Fruit fly (Drosophila melanogaster) whole organism, embryonic: ENCODE measurements around the gene CG9328.

Source experiments
- Aef1 ChIP-seq: fragments of 200-800 bp; sonication (Bioruptor generic); IDR thresholded peaks from 3 replicates; pipeline ENCODE4 v1.3.6; 2022; ENCODE audit warnings: missing biosample characterization, missing genetic modification characterization
- Atf-2 ChIP-seq: fragments of 200-800 bp; sonication (Bioruptor generic); optimal IDR thresholded peaks from 2 replicates; lab custom pipeline; 2016; ENCODE audit warnings: missing biosample characterization, missing genetic modification characterization
- B-H1 ChIP-seq: fragments of 200-800 bp; sonication (Bioruptor generic); IDR thresholded peaks from 3 replicates; pipeline ENCODE4 v1.3.6; 2022; ENCODE audit warnings: missing biosample characterization, missing genetic modification characterization
- Bgb ChIP-seq: fragments of 200-800 bp; sonication (Bioruptor generic); IDR thresholded peaks from 2 replicates; pipeline ENCODE4 v1.3.6; 2022; ENCODE audit warnings: missing biosample characterization, missing genetic modification characterization; ENCODE audit not compliant: partially characterized antibody
- Bteb2 ChIP-seq: fragments of 200-800 bp; sonication (Bioruptor generic); optimal IDR thresholded peaks from 2 replicates; lab custom pipeline; 2016; ENCODE audit warnings: missing biosample characterization, missing genetic modification characterization
- CG10959 ChIP-seq: fragments of 200-800 bp; sonication (Bioruptor generic); IDR thresholded peaks from 2 replicates; pipeline ENCODE4 v1.3.6; 2022; ENCODE audit warnings: missing biosample characterization, missing genetic modification characterization
- CG11093 ChIP-seq: fragments of 200-800 bp; sonication (Bioruptor generic); IDR thresholded peaks from 3 replicates; pipeline ENCODE4 v1.3.6; 2022; ENCODE audit warnings: missing biosample characterization, missing genetic modification characterization
- CG12071 ChIP-seq: fragments of 200-800 bp; sonication (Bioruptor generic); optimal IDR thresholded peaks from 3 replicates; lab custom pipeline; 2018; ENCODE audit warnings: missing biosample characterization, mild to moderate bottlenecking, missing genetic modification characterization
- CG12155 ChIP-seq: fragments of 200-800 bp; sonication (Bioruptor generic); optimal IDR thresholded peaks from 3 replicates; lab custom pipeline; 2016; ENCODE audit warnings: missing biosample characterization, missing genetic modification characterization
- CG12744 ChIP-seq: fragments of 200-800 bp; sonication (Bioruptor generic); optimal IDR thresholded peaks from 2 replicates; lab custom pipeline; 2016; ENCODE audit warnings: missing biosample characterization, missing genetic modification characterization
- CG14050 ChIP-seq: fragments of 200-800 bp; sonication (Bioruptor generic); IDR thresholded peaks from 3 replicates; pipeline ENCODE4 v1.3.6; 2022; ENCODE audit warnings: missing biosample characterization, missing genetic modification characterization
- CG15269 ChIP-seq: fragments of 200-800 bp; sonication (Bioruptor generic); optimal IDR thresholded peaks from 2 replicates; lab custom pipeline; 2018; ENCODE audit warnings: missing biosample characterization, mild to moderate bottlenecking, missing genetic modification characterization, moderate library complexity
- CG17359 ChIP-seq: fragments of 200-800 bp; sonication (Bioruptor generic); optimal IDR thresholded peaks from 3 replicates; lab custom pipeline; 2018; ENCODE audit warnings: missing biosample characterization, mild to moderate bottlenecking, missing genetic modification characterization, moderate library complexity
- CG32532 ChIP-seq: fragments of 200-800 bp; sonication (Bioruptor generic); IDR thresholded peaks from 2 replicates; pipeline ENCODE4 v1.3.6; 2022; ENCODE audit warnings: missing biosample characterization, missing genetic modification characterization
- CG3838 ChIP-seq: fragments of 200-800 bp; sonication (Bioruptor generic); optimal IDR thresholded peaks from 3 replicates; lab custom pipeline; 2016; ENCODE audit warnings: missing biosample characterization, missing genetic modification characterization
- CG43689 ChIP-seq: fragments of 200-800 bp; sonication (Bioruptor generic); IDR thresholded peaks from 2 replicates; pipeline ENCODE4 v1.3.6; 2022; ENCODE audit warnings: missing biosample characterization, missing genetic modification characterization
- CG5180 ChIP-seq: fragments of 200-800 bp; sonication (Bioruptor generic); optimal IDR thresholded peaks from 3 replicates; lab custom pipeline; 2017; ENCODE audit warnings: missing biosample characterization, missing genetic modification characterization, mild to moderate bottlenecking, moderate library complexity, missing genetic modification reagents
- CG7556 ChIP-seq: fragments of 200-800 bp; sonication (Bioruptor generic); optimal IDR thresholded peaks from 2 replicates; lab custom pipeline; 2017; ENCODE audit warnings: missing biosample characterization, mild to moderate bottlenecking, missing genetic modification characterization
- CG8281 ChIP-seq: fragments of 200-800 bp; sonication (Bioruptor generic); optimal IDR thresholded peaks from 2 replicates; lab custom pipeline; 2018; ENCODE audit warnings: missing biosample characterization, mild to moderate bottlenecking, missing genetic modification characterization, moderate library complexity
- CG9727 ChIP-seq: fragments of 200-800 bp; sonication (Bioruptor generic); optimal IDR thresholded peaks from 3 replicates; lab custom pipeline; 2017; ENCODE audit warnings: missing biosample characterization, mild to moderate bottlenecking, missing genetic modification characterization
- Deaf1 ChIP-seq: fragments of 200-800 bp; optimal IDR thresholded peaks from 3 replicates; lab custom pipeline; 2019; ENCODE audit warnings: missing biosample characterization, mild to moderate bottlenecking, missing genetic modification characterization, moderate library complexity
- HLH3B ChIP-seq: fragments of 200-800 bp; sonication (Bioruptor generic); IDR thresholded peaks from 2 replicates; pipeline ENCODE4 v1.3.6; 2022; ENCODE audit warnings: missing biosample characterization, missing genetic modification characterization
- HmgD ChIP-seq: fragments of 200-800 bp; sonication (Bioruptor generic); optimal IDR thresholded peaks from 3 replicates; lab custom pipeline; 2016; ENCODE audit warnings: missing biosample characterization, missing genetic modification characterization
- Hsf ChIP-seq: fragments of 200-800 bp; sonication (Bioruptor generic); optimal IDR thresholded peaks from 3 replicates; lab custom pipeline; 2016; ENCODE audit warnings: missing biosample characterization, missing genetic modification characterization
- Nf-YC ChIP-seq: fragments of 200-800 bp; optimal IDR thresholded peaks from 3 replicates; lab custom pipeline; 2019; ENCODE audit warnings: missing biosample characterization, mild to moderate bottlenecking, missing genetic modification characterization, moderate library complexity
- Sox102F ChIP-seq: fragments of 200-800 bp; sonication (Bioruptor generic); optimal IDR thresholded peaks from 2 replicates; lab custom pipeline; 2018; ENCODE audit warnings: missing biosample characterization, mild to moderate bottlenecking, missing genetic modification characterization, moderate library complexity
- ci ChIP-seq: fragments of 200-800 bp; sonication (Bioruptor generic); IDR thresholded peaks from 3 replicates; pipeline ENCODE4 v1.3.6; 2022; ENCODE audit warnings: missing biosample characterization, missing genetic modification characterization
- croc ChIP-seq: fragments of 200-800 bp; sonication (Bioruptor generic); conservative IDR thresholded peaks from 3 replicates; pipeline ENCODE4 v1.3.6; 2022; ENCODE audit warnings: missing biosample characterization, missing genetic modification characterization
- dysf ChIP-seq: fragments of 200-800 bp; sonication (Bioruptor generic); IDR thresholded peaks from 3 replicates; pipeline ENCODE4 v1.3.6; 2022; ENCODE audit warnings: missing biosample characterization, missing genetic modification characterization
- gem ChIP-seq: fragments of 200-800 bp; sonication (Bioruptor generic); optimal IDR thresholded peaks from 2 replicates; lab custom pipeline; 2019; ENCODE audit warnings: missing biosample characterization, mild to moderate bottlenecking, missing genetic modification characterization, moderate library complexity
- hkb ChIP-seq, 2 experiments: fragments of 200-800 bp in 1 of 2; fragments of >200 bp in 1 of 2; sonication (Bioruptor generic) in 1 of 2; IDR thresholded peaks in 1 of 2; optimal IDR thresholded peaks in 1 of 2; 2 replicates each; pipeline versions ENCODE4 v1.3.6 to Lab custom; 2017 to 2022; ENCODE audit warnings: missing biosample characterization in 1 of 2, missing genetic modification characterization in 1 of 2
- jumu ChIP-seq: fragments of 200-800 bp; sonication (Bioruptor generic); optimal IDR thresholded peaks from 3 replicates; lab custom pipeline; 2016; ENCODE audit warnings: missing biosample characterization, missing genetic modification characterization
- ken ChIP-seq: fragments of 200-800 bp; sonication (Bioruptor generic); IDR thresholded peaks from 3 replicates; pipeline ENCODE4 v1.3.6; 2022; ENCODE audit warnings: missing biosample characterization, missing genetic modification characterization
- maf-S ChIP-seq: fragments of 200-800 bp; sonication (Bioruptor generic); optimal IDR thresholded peaks from 2 replicates; lab custom pipeline; 2016; ENCODE audit warnings: missing biosample characterization, missing genetic modification characterization
- mam ChIP-seq: fragments of 200-800 bp; sonication (Bioruptor generic); optimal IDR thresholded peaks from 3 replicates; lab custom pipeline; 2016; ENCODE audit warnings: missing biosample characterization, missing genetic modification characterization
- pan ChIP-seq, 4 experiments: fragments of >200 bp in 3 of 4; fragments of 200-800 bp in 1 of 4; sonication (Bioruptor generic) in 1 of 4; optimal IDR thresholded peaks in 3 of 4; IDR thresholded peaks in 1 of 4; 2 replicates each; pipeline versions ENCODE4 v1.3.6 to Lab custom; 2017 to 2022; ENCODE audit warnings: missing biosample characterization in 2 of 4, missing genetic modification characterization in 2 of 4, mixed read lengths in 1 of 4
- peb ChIP-seq: fragments of 200-800 bp; sonication (Bioruptor generic); IDR thresholded peaks from 2 replicates; pipeline ENCODE4 v1.3.6; 2022; ENCODE audit warnings: missing biosample characterization, missing genetic modification characterization
- pros ChIP-seq: fragments of 200-800 bp; sonication (Bioruptor generic); optimal IDR thresholded peaks from 3 replicates; lab custom pipeline; 2019; ENCODE audit warnings: missing biosample characterization, mild to moderate bottlenecking, missing genetic modification characterization, moderate library complexity
- pzg ChIP-seq: fragments of 200-800 bp; sonication (Bioruptor generic); optimal IDR thresholded peaks from 3 replicates; lab custom pipeline; 2018; ENCODE audit warnings: missing biosample characterization, mild to moderate bottlenecking, missing genetic modification characterization, moderate library complexity
- schlank ChIP-seq: fragments of 200-800 bp; sonication (Bioruptor generic); optimal IDR thresholded peaks from 2 replicates; lab custom pipeline; 2018; ENCODE audit warnings: missing biosample characterization, mild to moderate bottlenecking, missing genetic modification characterization
- sisA ChIP-seq: fragments of 200-800 bp; sonication (Bioruptor generic); IDR thresholded peaks from 2 replicates; pipeline ENCODE4 v1.3.6; 2022; ENCODE audit warnings: missing biosample characterization, missing genetic modification characterization
- tll ChIP-seq, 2 experiments: fragments of 200-800 bp in 1 of 2; fragments of >200 bp in 1 of 2; sonication (Bioruptor generic) in 1 of 2; optimal IDR thresholded peaks; 2 replicates each; lab custom pipeline; 2017 to 2019; ENCODE audit warnings: missing biosample characterization in 2 of 2, missing genetic modification characterization in 2 of 2, mild to moderate bottlenecking in 1 of 2, moderate library complexity in 1 of 2
- toy ChIP-seq: fragments of 200-800 bp; sonication (Bioruptor generic); IDR thresholded peaks from 2 replicates; pipeline ENCODE4 v1.3.6; 2022; ENCODE audit warnings: missing biosample characterization, missing genetic modification characterization
- trem ChIP-seq: fragments of 200-800 bp; optimal IDR thresholded peaks from 3 replicates; lab custom pipeline; 2019; ENCODE audit warnings: missing biosample characterization, mild to moderate bottlenecking, missing genetic modification characterization, moderate library complexity

The CG9328 gene

dm6 chr2L:20802839-20803238 lies 5.3 kb downstream of the CG9328 start (continued):
- peak; percentile 24 for TF ChIP-seq Bgb (GFP tag; lab: Robert Waterston, UW)
- no peak for TF ChIP-seq peb (GFP tag; lab: Robert Waterston, UW)
- 0 out of 3 replicates have a peak, but pooled peaks have one; percentile 49 for TF ChIP-seq ken (GFP tag; lab: Robert Waterston, UW)
- no peak for TF ChIP-seq CG10959
- TF ChIP-seq pzg = no peak
- no peak for TF ChIP-seq Deaf1
- no peak for TF ChIP-seq trem (tag; lab: Kevin White, UChicago)
- TF ChIP-seq Sox102F = peak; percentile 8
- no peak for TF ChIP-seq CG11093 (GFP tag; lab: Robert Waterston, UW)
- no peak for TF ChIP-seq Aef1 (GFP tag; lab: Robert Waterston, UW)
- no peak for TF ChIP-seq CG12071 (GFP tag; lab: Kevin White, UChicago)
- TF ChIP-seq croc = no peak
- no peak for TF ChIP-seq CG12744 (GFP tag; lab: Kevin White, UChicago)
- no peak for TF ChIP-seq CG14050 (GFP tag; lab: Robert Waterston, UW)
- TF ChIP-seq CG32532 (GFP tag; lab: Robert Waterston, UW) = no peak
- no peak for TF ChIP-seq CG15269 (tag; lab: Kevin White, UChicago)
- TF ChIP-seq sisA = peak; percentile 40
- no peak for TF ChIP-seq toy (GFP tag; lab: Robert Waterston, UW)
- no peak for TF ChIP-seq tll (GFP tag; optimal IDR thresholded peaks at IDR 0.05; lab: Kevin White, UChicago)
- TF ChIP-seq pan (optimal IDR thresholded peaks at IDR 0.05; lab: Kevin White, UChicago) = no peak
- TF ChIP-seq pan (GFP tag; optimal IDR thresholded peaks at IDR 0.05 in 1 of 2, IDR thresholded peaks at IDR 0.05 in 1 of 2) = peak in 1 of 2 experiments; percentile 7
- TF ChIP-seq CG9727 (GFP tag; lab: Kevin White, UChicago) = no peak
- TF ChIP-seq hkb (optimal IDR thresholded peaks at IDR 0.05; lab: Kevin White, UChicago) = no peak
- TF ChIP-seq hkb (GFP tag; IDR thresholded peaks at IDR 0.05; lab: Robert Waterston, UW) = peak; percentile 20; the same call in 1 of the 2 replicates
- TF ChIP-seq CG12155 (GFP tag; lab: Kevin White, UChicago) = no peak
- no peak for TF ChIP-seq Atf-2
- TF ChIP-seq CG17359 (tag; lab: Kevin White, UChicago) = peak; percentile 9
- no peak for TF ChIP-seq CG7556 (GFP tag; lab: Kevin White, UChicago)
- no peak for TF ChIP-seq Bteb2 (GFP tag; lab: Kevin White, UChicago)
- no peak for TF ChIP-seq CG3838 (GFP tag; lab: Kevin White, UChicago)
- TF ChIP-seq dysf (GFP tag; lab: Robert Waterston, UW) = no peak
- TF ChIP-seq Hsf = no peak
- no peak for TF ChIP-seq schlank (tag; lab: Kevin White, UChicago)
- no peak for TF ChIP-seq HmgD (GFP tag; lab: Kevin White, UChicago)
- TF ChIP-seq HLH3B = no peak
- TF ChIP-seq jumu = no peak
- no peak for TF ChIP-seq CG43689 (GFP tag; lab: Robert Waterston, UW)
- TF ChIP-seq B-H1 (GFP tag; lab: Robert Waterston, UW) = no peak
- TF ChIP-seq Nf-YC (tag; lab: Kevin White, UChicago) = no peak
- TF ChIP-seq CG8281 = no peak
- TF ChIP-seq gem (tag; lab: Kevin White, UChicago) = no peak
- no peak for TF ChIP-seq CG5180
- no peak for TF ChIP-seq mam (GFP tag; lab: Kevin White, UChicago)
- TF ChIP-seq maf-S (GFP tag; lab: Kevin White, UChicago) = no peak
- TF ChIP-seq pros (GFP tag; lab: Kevin White, UChicago) = peak; percentile 77
- peak; percentile 42; the same call in 1 of the 3 replicates for TF ChIP-seq ci (GFP tag; lab: Robert Waterston, UW)
